Worm (Caenorhabditis elegans) whole organism, mixed stage, embryonic: ENCODE measurements around the gene srb-5.

Experiments
- M03D4.4 ChIP-seq: sonication (generic microtip); optimal IDR thresholded peaks from 2 replicates; lab custom pipeline; 2017; ENCODE audit warnings: mild to moderate bottlenecking, missing genetic modification characterization, missing compliant biosample characterization
- blmp-1 ChIP-seq: fragments of 150-350 bp; optimal IDR thresholded peaks from 2 replicates; lab custom pipeline; 2014; ENCODE audit warnings: missing biosample characterization, missing genetic modification characterization
- ces-1 ChIP-seq: fragments of 150-350 bp; optimal IDR thresholded peaks from 2 replicates; lab custom pipeline; 2014; ENCODE audit warnings: missing biosample characterization, missing genetic modification reagents, missing genetic modification characterization
- elt-3 ChIP-seq: fragments of 150-350 bp; optimal IDR thresholded peaks from 2 replicates; lab custom pipeline; 2014; ENCODE audit warnings: missing biosample characterization, missing genetic modification characterization
- lin-32 ChIP-seq: fragments of 200-800 bp; sonication (Bioruptor generic); optimal IDR thresholded peaks from 2 replicates; lab custom pipeline; 2018; ENCODE audit warnings: mild to moderate bottlenecking, missing genetic modification characterization, missing compliant biosample characterization
- lsy-2 ChIP-seq: fragments of 150-350 bp; optimal IDR thresholded peaks from 2 replicates; lab custom pipeline; 2014; ENCODE audit warnings: missing biosample characterization, missing genetic modification characterization
- mep-1 ChIP-seq: fragments of 150-350 bp; optimal IDR thresholded peaks from 2 replicates; lab custom pipeline; 2017; ENCODE audit warnings: missing biosample characterization, missing genetic modification reagents, missing genetic modification characterization, inconsistent platforms
- nhr-2 ChIP-seq: fragments of 150-350 bp; optimal IDR thresholded peaks from 2 replicates; lab custom pipeline; 2014; ENCODE audit warnings: missing biosample characterization, missing genetic modification characterization
- nhr-237 ChIP-seq: fragments of 150-350 bp; optimal IDR thresholded peaks from 2 replicates; lab custom pipeline; 2014; ENCODE audit warnings: missing biosample characterization, missing genetic modification characterization
- nhr-28 ChIP-seq: fragments of 150-350 bp; optimal IDR thresholded peaks from 2 replicates; lab custom pipeline; 2014; ENCODE audit warnings: missing biosample characterization, missing genetic modification characterization
- nhr-76 ChIP-seq: sonication (generic microtip); optimal IDR thresholded peaks from 2 replicates; lab custom pipeline; 2017; ENCODE audit warnings: missing biosample characterization, missing genetic modification characterization
- pha-4 ChIP-seq: fragments of 150-350 bp; optimal IDR thresholded peaks from 2 replicates; lab custom pipeline; 2018; ENCODE audit warnings: missing biosample characterization, missing genetic modification reagents, missing genetic modification characterization
- unc-39 ChIP-seq: fragments of 150-350 bp; optimal IDR thresholded peaks from 2 replicates; lab custom pipeline; 2014; ENCODE audit warnings: missing biosample characterization, missing genetic modification characterization
- ztf-11 ChIP-seq: fragments of 150-350 bp; optimal IDR thresholded peaks from 2 replicates; lab custom pipeline; 2014; ENCODE audit warnings: missing biosample characterization, missing genetic modification characterization

DNA sequence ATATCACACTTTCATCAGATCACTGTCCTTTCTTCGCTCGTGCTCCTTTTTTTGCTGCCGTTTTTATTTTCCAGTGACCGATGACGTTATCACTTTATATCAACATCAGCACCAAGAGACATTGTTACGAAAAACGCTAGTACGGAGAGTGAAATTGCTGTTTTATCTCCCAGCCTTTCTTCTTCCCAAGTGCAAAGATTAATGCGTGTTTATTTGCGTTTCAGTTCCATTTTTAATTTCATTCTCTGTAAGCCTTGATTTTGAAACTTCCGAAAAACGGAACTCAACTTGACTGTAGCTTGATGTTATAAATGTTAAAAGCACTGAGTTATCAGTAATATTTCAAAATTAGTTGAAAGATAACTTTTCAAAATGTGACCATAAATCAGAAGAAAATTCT lies 23.7 kb upstream of the srb-5 start:
- TF ChIP-seq nhr-2 (tag; lab: Kevin White, UChicago) (no peak), nhr-237 (tag; lab: Kevin White, UChicago) (no peak), lsy-2 (tag; lab: Kevin White, UChicago) (no peak), nhr-28 (tag; lab: Kevin White, UChicago) (no peak), blmp-1 (tag; lab: Kevin White, UChicago) (no peak), nhr-76 (no peak), M03D4.4 (tag; lab: Kevin White, UChicago) (no peak), lin-32 (GFP tag; lab: Kevin White, UChicago) (no peak), ces-1 (GFP tag; lab: Kevin White, UChicago) (no peak), unc-39 (tag; lab: Kevin White, UChicago) (no peak), ztf-11 (no peak), pha-4 (tag; lab: Kevin White, UChicago) (no peak), mep-1 (tag; lab: Kevin White, UChicago) (no peak), elt-3 (tag; lab: Kevin White, UChicago) (no peak)
